Worm (Caenorhabditis elegans) whole organism, midembryonic: Measurements from ENCODE around the gene nono-1.

ENCODE experiments used
- T22C8.4 ChIP-seq: fragments of 200-800 bp; sonication (Bioruptor generic); IDR thresholded peaks from 2 replicates; pipeline ENCODE4 v1.3.6; 2022; ENCODE audit warnings: missing genetic modification characterization, missing compliant biosample characterization
- cog-1 ChIP-seq: sonication (generic microtip); optimal IDR thresholded peaks from 2 replicates; lab custom pipeline; 2016; ENCODE audit warnings: missing genetic modification characterization, missing compliant biosample characterization
- flt-1 ChIP-seq: fragments of 200-800 bp; sonication (Bioruptor generic); IDR thresholded peaks from 2 replicates; pipeline ENCODE4 v1.3.6; 2022; ENCODE audit warnings: missing genetic modification characterization, missing compliant biosample characterization
- klf-2 ChIP-seq: fragments of 200-800 bp; sonication (Bioruptor generic); conservative IDR thresholded peaks from 2 replicates; pipeline ENCODE4 v1.3.6; 2022; ENCODE audit warnings: missing genetic modification reagents, missing genetic modification characterization, missing compliant biosample characterization
- med-1 ChIP-seq: sonication (generic microtip); optimal IDR thresholded peaks from 2 replicates; lab custom pipeline; 2017; ENCODE audit warnings: missing genetic modification characterization, mild to moderate bottlenecking, missing compliant biosample characterization, antibody characterized with exemption, missing genetic modification reagents; ENCODE audit not compliant: insufficient read depth
- ref-1 ChIP-seq: fragments of 200-800 bp; sonication (Bioruptor generic); conservative IDR thresholded peaks from 2 replicates; pipeline ENCODE4 v1.3.6; 2022; ENCODE audit warnings: missing genetic modification reagents, missing genetic modification characterization, missing compliant biosample characterization
- tab-1 ChIP-seq: fragments of 200-800 bp; sonication (Bioruptor generic); IDR thresholded peaks from 2 replicates; pipeline ENCODE4 v1.3.6; 2022; ENCODE audit warnings: missing genetic modification characterization, missing compliant biosample characterization
- ztf-23 ChIP-seq: fragments of 200-800 bp; sonication (Bioruptor generic); IDR thresholded peaks from 2 replicates; pipeline ENCODE4 v1.3.6; 2022; ENCODE audit warnings: missing genetic modification reagents, missing genetic modification characterization, missing compliant biosample characterization
- ztf-29 ChIP-seq: fragments of 200-800 bp; sonication (Bioruptor generic); IDR thresholded peaks from 2 replicates; pipeline ENCODE4 v1.3.6; 2022; ENCODE audit warnings: missing genetic modification reagents, missing genetic modification characterization, missing compliant biosample characterization

Gene nono-1

DNA sequence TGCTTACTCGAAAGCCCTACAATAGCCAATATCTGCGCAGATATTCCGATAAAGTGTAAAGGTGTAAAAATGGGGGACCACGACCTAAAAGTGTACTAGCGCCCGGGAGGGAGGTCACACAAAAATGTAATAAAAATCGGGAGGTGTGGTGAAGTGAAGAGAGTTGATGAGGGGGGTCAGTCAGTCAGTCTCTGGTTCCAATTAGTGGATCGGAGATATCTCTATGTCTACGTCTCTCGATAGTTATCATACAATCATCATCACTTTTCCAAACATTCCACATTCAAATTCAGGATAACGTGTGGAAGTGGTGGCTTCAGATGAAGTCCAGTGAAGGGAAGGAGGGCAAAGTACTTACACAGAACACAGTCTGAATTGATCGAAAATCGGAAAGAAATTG, 18.0 kb upstream of the nono-1 start:
- TF ChIP-seq klf-2 (GFP tag; lab: Robert Waterston, UW) (no peak), flt-1 (no peak), med-1 (GFP tag; lab: Kevin White, UChicago) (no peak), tab-1 (GFP tag; lab: Robert Waterston, UW) (no peak), ztf-29 (GFP tag; lab: Robert Waterston, UW) (no peak), T22C8.4 (GFP tag; lab: Robert Waterston, UW) (no peak), ref-1 (GFP tag; lab: Robert Waterston, UW) (no peak), ztf-23 (GFP tag; lab: Robert Waterston, UW) (no peak), cog-1 (no peak)

DNA sequence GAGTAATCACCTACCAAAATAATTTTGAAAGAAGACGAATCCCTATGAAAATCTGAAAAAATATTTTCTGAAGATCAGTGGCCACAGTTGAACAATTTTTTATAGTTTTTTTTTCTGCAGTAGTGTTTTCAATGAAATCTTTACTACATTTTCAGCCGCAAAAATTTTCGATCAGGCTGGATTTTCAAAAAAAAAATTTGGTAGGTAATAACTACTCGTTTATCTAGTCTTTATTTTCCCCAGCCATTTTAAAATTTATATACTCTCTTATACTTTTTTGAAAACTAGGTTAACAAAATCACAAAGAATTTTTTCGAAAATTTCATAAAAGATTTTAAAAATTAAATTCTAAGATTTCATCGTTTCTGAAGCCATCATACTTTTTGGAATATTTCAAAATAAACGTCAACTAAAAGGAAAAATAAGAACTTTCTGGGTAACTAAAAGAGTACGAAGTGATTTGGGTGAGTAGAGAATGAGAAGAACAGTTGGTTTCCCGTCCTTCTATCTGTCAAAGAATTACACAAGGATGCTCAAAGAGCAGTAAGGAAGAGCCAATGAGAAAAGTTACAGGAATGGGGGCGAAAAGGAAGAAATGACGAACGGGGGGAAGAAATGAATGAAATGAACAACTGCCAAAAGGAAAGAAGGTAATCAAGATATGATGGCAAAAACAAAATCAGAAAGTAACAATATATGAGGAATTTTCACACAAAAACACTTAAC, 17.1 kb upstream of the nono-1 start, which contains the start of gene mlp-1:
Gene mlp-1 (minus strand): TSS at position 51 of the 726 bp plus-strand sequence.
- TF ChIP-seq ref-1 (GFP tag; lab: Robert Waterston, UW) = no peak
- no peak for TF ChIP-seq flt-1
- TF ChIP-seq ztf-29 (GFP tag; lab: Robert Waterston, UW) = no peak
- no peak for TF ChIP-seq klf-2 (GFP tag; lab: Robert Waterston, UW)
- no peak for TF ChIP-seq med-1 (GFP tag; lab: Kevin White, UChicago)
- TF ChIP-seq tab-1 (GFP tag; lab: Robert Waterston, UW) = no peak
- TF ChIP-seq ztf-23 (GFP tag; lab: Robert Waterston, UW) = no peak
- no peak for TF ChIP-seq T22C8.4 (GFP tag; lab: Robert Waterston, UW)

- TF ChIP-seq ref-1 (GFP tag; lab: Robert Waterston, UW) (no peak), klf-2 (GFP tag; lab: Robert Waterston, UW) (no peak), ztf-29 (GFP tag; lab: Robert Waterston, UW) (no peak), T22C8.4 (GFP tag; lab: Robert Waterston, UW) (no peak), cog-1 (no peak), flt-1 (no peak), tab-1 (GFP tag; lab: Robert Waterston, UW) (no peak)
Observed at ce11 chrIII:5967640-5968039, 9.6 kb upstream of the nono-1 start.

DNA sequence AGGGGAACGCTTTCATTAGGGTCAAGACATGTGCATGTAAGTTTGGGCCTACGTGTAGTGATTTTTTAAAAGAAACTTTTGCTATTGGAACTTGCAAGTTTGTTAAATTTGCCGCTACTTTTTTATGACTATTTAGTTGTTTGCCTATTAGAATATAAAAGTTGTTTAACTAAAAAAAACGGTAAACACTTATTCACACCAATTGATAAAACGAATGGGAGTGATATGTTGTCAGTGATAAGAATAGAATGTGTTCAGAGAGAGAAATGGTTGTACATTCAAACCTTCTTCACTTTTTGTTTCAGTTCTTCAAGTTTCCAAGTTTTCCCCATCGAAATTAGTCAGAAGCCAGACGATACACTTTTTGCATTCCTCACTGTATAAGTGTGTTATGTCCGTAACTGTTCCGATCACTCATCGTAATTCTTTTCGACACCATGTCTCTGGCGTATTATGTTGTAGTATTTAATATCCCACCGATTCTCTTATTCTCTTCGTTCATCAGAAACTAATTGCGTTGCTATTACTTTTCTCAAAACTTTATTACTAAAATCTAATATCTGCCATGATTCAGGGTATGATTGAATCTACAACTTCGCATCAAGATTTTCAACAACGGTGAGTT, 7.9 kb upstream of the nono-1 start, which contains the start of gene dct-6:
Gene dct-6 (plus strand): TSS at position 575 of the 625 bp plus-strand sequence.
- TF ChIP-seq med-1 (GFP tag; lab: Kevin White, UChicago) (no peak), ztf-29 (GFP tag; lab: Robert Waterston, UW) (no peak), cog-1 (no peak), T22C8.4 (GFP tag; lab: Robert Waterston, UW) (no peak), ztf-23 (GFP tag; lab: Robert Waterston, UW) (no peak), klf-2 (GFP tag; lab: Robert Waterston, UW) (no peak), tab-1 (GFP tag; lab: Robert Waterston, UW) (no peak), flt-1 (no peak), ref-1 (GFP tag; lab: Robert Waterston, UW) (no peak)

DNA sequence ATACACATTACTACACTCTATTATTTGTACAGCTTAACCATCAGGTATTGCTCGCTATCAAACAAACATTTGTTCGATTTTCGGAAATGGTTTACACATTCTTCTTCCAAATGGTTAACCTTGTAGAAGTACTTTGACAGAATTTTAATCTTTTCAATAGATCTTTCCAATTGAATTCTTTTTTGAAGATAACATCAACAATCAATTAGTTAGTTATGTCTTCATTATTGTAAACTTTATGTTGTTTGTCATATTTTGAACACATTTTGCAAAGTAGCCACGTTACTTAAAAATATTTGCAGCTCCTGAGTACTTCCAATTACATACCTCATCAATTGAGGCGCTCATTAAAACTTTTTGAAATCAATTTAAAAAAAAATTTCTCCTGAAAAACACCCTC, 7.3 kb upstream of the nono-1 start:
- TF ChIP-seq ref-1 (GFP tag; lab: Robert Waterston, UW) (no peak), med-1 (GFP tag; lab: Kevin White, UChicago) (no peak), ztf-29 (GFP tag; lab: Robert Waterston, UW) (no peak), klf-2 (GFP tag; lab: Robert Waterston, UW) (no peak), ztf-23 (GFP tag; lab: Robert Waterston, UW) (no peak), tab-1 (GFP tag; lab: Robert Waterston, UW) (no peak), cog-1 (no peak), T22C8.4 (GFP tag; lab: Robert Waterston, UW) (no peak), flt-1 (no peak)

ce11 chrIII:5964058-5964632, 6.1 kb upstream of the nono-1 start:
- TF ChIP-seq ref-1 (GFP tag; lab: Robert Waterston, UW) (no peak), T22C8.4 (GFP tag; lab: Robert Waterston, UW) (no peak)

DNA sequence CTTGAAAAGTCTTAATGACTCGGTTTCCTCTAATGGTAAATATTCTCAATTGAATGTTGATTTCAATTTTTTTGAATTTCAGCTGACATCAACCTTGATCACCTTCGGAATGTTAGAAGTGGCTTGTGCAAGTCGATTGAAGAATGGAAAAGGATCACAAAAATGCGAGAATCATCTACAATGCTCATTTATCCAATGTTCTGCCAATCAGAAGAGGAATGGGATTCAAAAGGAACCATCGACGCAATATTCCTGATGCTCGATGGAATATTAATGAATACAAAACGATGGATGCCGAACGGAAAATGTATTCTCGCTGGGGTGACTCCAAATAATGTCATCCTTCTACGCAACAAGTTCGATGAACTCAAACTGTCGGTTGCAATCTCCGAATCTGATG, 3.5 kb upstream of the nono-1 start:
- TF ChIP-seq ztf-29 (GFP tag; lab: Robert Waterston, UW) (no peak), med-1 (GFP tag; lab: Kevin White, UChicago) (no peak), flt-1 (no peak), cog-1 (no peak), tab-1 (GFP tag; lab: Robert Waterston, UW) (no peak), T22C8.4 (GFP tag; lab: Robert Waterston, UW) (no peak), ztf-23 (GFP tag; lab: Robert Waterston, UW) (no peak), ref-1 (GFP tag; lab: Robert Waterston, UW) (no peak), klf-2 (GFP tag; lab: Robert Waterston, UW) (no peak)

DNA sequence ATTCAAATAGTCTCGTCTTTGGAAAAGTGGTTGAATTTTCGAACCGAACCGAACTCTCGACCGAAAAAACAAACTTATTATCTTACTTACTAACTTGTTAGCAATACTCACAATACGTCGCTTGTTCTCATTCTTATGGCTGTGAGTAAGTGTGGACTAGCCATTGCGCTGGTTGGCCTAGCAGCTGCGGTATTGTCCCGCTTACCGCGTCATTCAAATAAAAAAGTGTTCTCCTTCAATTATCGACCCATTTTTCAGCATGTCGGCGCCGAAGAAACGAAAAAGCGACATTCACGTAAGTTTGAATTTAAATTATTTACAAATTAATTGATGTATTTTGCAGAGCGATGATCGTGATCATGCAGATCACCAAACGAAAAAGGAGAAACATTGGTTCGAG, 1.0 kb upstream of the nono-1 start:
- TF ChIP-seq ref-1 (GFP tag; lab: Robert Waterston, UW) = no peak
- no peak for TF ChIP-seq ztf-23 (GFP tag; lab: Robert Waterston, UW)
- TF ChIP-seq tab-1 (GFP tag; lab: Robert Waterston, UW) = no peak
- TF ChIP-seq klf-2 (GFP tag; lab: Robert Waterston, UW) = no peak
- no peak for TF ChIP-seq cog-1
- TF ChIP-seq med-1 (GFP tag; lab: Kevin White, UChicago) = no peak
- no peak for TF ChIP-seq flt-1
- no peak for TF ChIP-seq ztf-29 (GFP tag; lab: Robert Waterston, UW)
- no peak for TF ChIP-seq T22C8.4 (GFP tag; lab: Robert Waterston, UW)

DNA sequence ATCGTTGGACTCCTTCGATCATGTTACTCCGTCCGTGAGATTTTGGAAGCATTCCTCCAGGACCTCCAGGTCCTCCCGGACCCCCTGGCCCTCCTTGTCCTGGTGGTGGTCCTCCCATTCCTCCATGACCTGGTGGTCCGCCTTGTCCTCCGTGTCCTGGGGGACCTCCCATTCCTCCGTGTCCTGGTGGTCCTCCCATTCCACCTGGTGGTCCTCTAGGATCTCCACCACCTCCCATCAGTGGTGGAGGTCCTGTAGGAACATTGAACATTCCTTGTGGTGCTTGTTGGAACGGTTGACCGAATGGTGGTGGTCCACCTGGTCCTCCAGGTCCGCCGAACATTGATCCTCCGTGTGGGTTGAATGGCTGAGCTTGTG, 4.1 kb downstream of the nono-1 start:
- TF ChIP-seq tab-1 (GFP tag; lab: Robert Waterston, UW) (0 out of 2 replicates have a peak, but pooled peaks have one; percentile 56), ztf-23 (GFP tag; lab: Robert Waterston, UW) (no peak), cog-1 (no peak)
